Worm (Caenorhabditis elegans): ENCODE data around the gene farl-11.

The farl-11 gene

ce11 chrII:7151969-7152631, 47.3 kb upstream of the farl-11 start, which contains the start of gene fust-1 (continued):
- TF ChIP-seq spr-1 (tag; optimal IDR thresholded peaks at IDR 0.05): peak; percentile 93
- TF ChIP-seq ZK546.5 (tag; optimal IDR thresholded peaks at IDR 0.05): peak in 1 of 2 experiments; percentile 64
- peak; percentile 94 for TF ChIP-seq ctbp-1 (GFP tag; IDR thresholded peaks at IDR 0.05)
- peak; percentile 91 for TF ChIP-seq Y48G9A.11 (GFP tag; IDR thresholded peaks at IDR 0.05)
- peak; percentile 70; the same call in 1 of the 2 replicates for TF ChIP-seq madf-9 (GFP tag; conservative IDR thresholded peaks at IDR 0.05)
- 0 out of 2 replicates have a peak, but pooled peaks have one; percentile 40 for TF ChIP-seq ceh-44 (GFP tag; IDR thresholded peaks at IDR 0.05)
- TF ChIP-seq snpc-1.2 (GFP tag; IDR thresholded peaks at IDR 0.05): peak; percentile 78
- peak; percentile 21 for TF ChIP-seq Y5F2A.4 (GFP tag; optimal IDR thresholded peaks at IDR 0.05)
- TF ChIP-seq lim-7 (GFP tag; IDR thresholded peaks at IDR 0.05): no peak
- TF ChIP-seq R02D3.7 (tag; optimal IDR thresholded peaks at IDR 0.05): no peak
- peak; percentile 96 for TF ChIP-seq rbr-2 (tag; optimal IDR thresholded peaks at IDR 0.05)
- TF ChIP-seq lsy-2 (tag; optimal IDR thresholded peaks at IDR 0.05): peak; percentile 80 to 97
- TF ChIP-seq daf-8 (GFP tag; IDR thresholded peaks at IDR 0.05): no peak
- TF ChIP-seq hlh-11 (tag; optimal IDR thresholded peaks at IDR 0.05): peak; percentile 95
- TF ChIP-seq unc-130 (GFP tag; optimal IDR thresholded peaks at IDR 0.05): peak; percentile 44
- TF ChIP-seq snpc-4 (tag; optimal IDR thresholded peaks at IDR 0.05): no peak
- TF ChIP-seq vab-7 (GFP tag; IDR thresholded peaks at IDR 0.05): 0 out of 2 replicates have a peak, but pooled peaks have one; percentile 49
- TF ChIP-seq dmd-6 (GFP tag; IDR thresholded peaks at IDR 0.05): peak; percentile 95
- TF ChIP-seq ceh-62 (tag; optimal IDR thresholded peaks at IDR 0.05): no peak
- peak; percentile 96 for TF ChIP-seq mep-1 (tag; optimal IDR thresholded peaks at IDR 0.05)
- TF ChIP-seq ceh-82 (tag; optimal IDR thresholded peaks at IDR 0.05): no peak
- TF ChIP-seq nhr-48 (tag; optimal IDR thresholded peaks at IDR 0.05): peak; percentile 90
- peak; percentile 94 for TF ChIP-seq hmg-1.1 (GFP tag; IDR thresholded peaks at IDR 0.05)
- TF ChIP-seq lin-15B (tag; optimal IDR thresholded peaks at IDR 0.05): peak; percentile 63
- TF ChIP-seq ceh-32 (tag; optimal IDR thresholded peaks at IDR 0.05; ENCODE audit: poor library complexity): peak; percentile 16
- TF ChIP-seq set-16 (GFP tag; IDR thresholded peaks at IDR 0.05): no peak; the same call in 1 of the 2 replicates
- peak; percentile 36 to 71 for TF ChIP-seq hif-1 (tag; optimal IDR thresholded peaks at IDR 0.05)
- TF ChIP-seq pqm-1 (tag; optimal IDR thresholded peaks at IDR 0.05): peak; percentile 13
- peak in 1 of 2 experiments; percentile 68 for TF ChIP-seq mdl-1 (tag; optimal IDR thresholded peaks at IDR 0.05)
- TF ChIP-seq sdz-12 (GFP tag; optimal IDR thresholded peaks at IDR 0.05): no peak
- peak; percentile 84 for TF ChIP-seq ztf-7 (tag; optimal IDR thresholded peaks at IDR 0.05)
- TF ChIP-seq ztf-11 (tag; optimal IDR thresholded peaks at IDR 0.05): no peak
- TF ChIP-seq fos-1 (tag; optimal IDR thresholded peaks at IDR 0.05): no peak
- TF ChIP-seq dpl-1 (GFP tag; optimal IDR thresholded peaks at IDR 0.05): peak; percentile 90
- no peak for TF ChIP-seq daf-19 (GFP tag; conservative IDR thresholded peaks at IDR 0.05)
- no peak; the same call in 1 of the 2 replicates for TF ChIP-seq ZK337.2 (GFP tag; IDR thresholded peaks at IDR 0.05)
- TF ChIP-seq nhr-237 (tag; optimal IDR thresholded peaks at IDR 0.05): no peak
- TF ChIP-seq tag-97 (GFP tag; IDR thresholded peaks at IDR 0.05): no peak
- TF ChIP-seq nhr-11 (tag; optimal IDR thresholded peaks at IDR 0.05): peak; percentile 94
- TF ChIP-seq zip-11 (GFP tag; IDR thresholded peaks at IDR 0.05): no peak
- no peak for TF ChIP-seq lin-39 (tag; optimal IDR thresholded peaks at IDR 0.05)
- TF ChIP-seq duxl-1 (tag; optimal IDR thresholded peaks at IDR 0.05; ENCODE audit: poor library complexity): peak; percentile 92
- TF ChIP-seq T26A8.4 (GFP tag; IDR thresholded peaks at IDR 0.05): peak; percentile 95
- TF ChIP-seq lin-29 (GFP tag; IDR thresholded peaks at IDR 0.05): peak; percentile 84
- TF ChIP-seq T20F7.1 (GFP tag; optimal IDR thresholded peaks at IDR 0.05): peak; percentile 90
- TF ChIP-seq F49E8.2 (tag; optimal IDR thresholded peaks at IDR 0.05; ENCODE audit: borderline replicate concordance): peak; percentile 90
- peak; percentile 72 for TF ChIP-seq zag-1 (tag; optimal IDR thresholded peaks at IDR 0.05)
- TF ChIP-seq tra-1 (GFP tag; IDR thresholded peaks at IDR 0.05): peak; percentile 91
- no peak for TF ChIP-seq attf-4 (tag; optimal IDR thresholded peaks at IDR 0.05)
- peak; percentile 59 for TF ChIP-seq ces-1 (GFP tag; optimal IDR thresholded peaks at IDR 0.05)
- peak; percentile 87 for TF ChIP-seq nhr-28 (tag; optimal IDR thresholded peaks at IDR 0.05)
